Fruit fly (Drosophila melanogaster): ENCODE results near the gene CG8478.

DNA sequence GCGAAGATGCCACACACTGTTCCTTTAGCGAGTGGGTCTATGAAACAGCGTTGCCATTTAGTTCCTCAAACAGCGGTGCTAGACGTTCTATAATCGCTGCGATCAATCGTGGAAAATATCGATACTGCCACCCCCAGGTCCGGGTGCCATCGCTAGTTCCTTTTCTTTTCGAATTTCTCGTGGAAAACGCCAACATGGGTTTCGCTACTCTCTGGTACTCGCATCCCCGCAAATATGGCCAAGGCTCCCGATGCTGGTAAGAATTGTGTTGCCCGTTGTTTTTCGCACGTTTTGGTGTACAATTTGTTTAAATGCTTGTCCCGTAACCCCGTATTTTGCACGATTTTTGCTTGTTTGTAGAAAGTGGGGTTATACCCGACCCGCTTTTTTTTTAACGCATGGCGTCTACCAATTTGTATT is 14.5 kb downstream of the CG8478 start, which contains the start of gene RpS29:
- TF ChIP-seq Crg-1 (GFP tag; optimal IDR thresholded peaks at IDR 0.05), result peak; percentile 93
- peak; percentile 69 for TF ChIP-seq CG14711 (tag; optimal IDR thresholded peaks at IDR 0.05)
- peak; percentile 87 for TF ChIP-seq Hr96 (GFP tag; optimal IDR thresholded peaks at IDR 0.05)
- TF ChIP-seq Mnt (GFP tag; optimal IDR thresholded peaks at IDR 0.05), result peak; percentile 90
- TF ChIP-seq bab1 (GFP tag; optimal IDR thresholded peaks at IDR 0.05), result peak; percentile 93
- TF ChIP-seq tj (GFP tag; optimal IDR thresholded peaks at IDR 0.05), result peak; percentile 50
- TF ChIP-seq ovo (GFP tag; optimal IDR thresholded peaks at IDR 0.05), result peak; percentile 73
- peak; percentile 53 for TF ChIP-seq CG33017 (tag; optimal IDR thresholded peaks at IDR 0.05)
- TF ChIP-seq CG5204 (GFP tag; optimal IDR thresholded peaks at IDR 0.05), result no peak
- TF ChIP-seq kay (GFP tag; ENCODE audit: borderline replicate concordance), result no peak
- peak; percentile 86 for TF ChIP-seq CG7101 (tag; optimal IDR thresholded peaks at IDR 0.05)
- TF ChIP-seq cic (GFP tag; optimal IDR thresholded peaks at IDR 0.05), result peak; percentile 74
- TF ChIP-seq CG12768 (GFP tag; optimal IDR thresholded peaks at IDR 0.05), result peak; percentile 70
- TF ChIP-seq CG7045 (GFP tag; optimal IDR thresholded peaks at IDR 0.05), result peak; percentile 42
